Worm (Caenorhabditis elegans) whole organism, mixed stage, embryonic: ENCODE data around the gene F54F7.14.

Source experiments
- M03D4.4 ChIP-seq: sonication (generic microtip); optimal IDR thresholded peaks from 2 replicates; lab custom pipeline; 2017; ENCODE audit warnings: mild to moderate bottlenecking, missing genetic modification characterization, missing compliant biosample characterization
- bed-3 ChIP-seq: fragments of 200-800 bp; sonication (Bioruptor generic); optimal IDR thresholded peaks from 3 replicates; lab custom pipeline; 2018; ENCODE audit warnings: mild to moderate bottlenecking, missing genetic modification characterization, moderate library complexity, missing compliant biosample characterization
- blmp-1 ChIP-seq: fragments of 150-350 bp; optimal IDR thresholded peaks from 2 replicates; lab custom pipeline; 2014; ENCODE audit warnings: missing biosample characterization, missing genetic modification characterization
- ceh-39 ChIP-seq: fragments of 150-350 bp; optimal IDR thresholded peaks from 2 replicates; lab custom pipeline; 2014; ENCODE audit warnings: missing biosample characterization, missing genetic modification characterization
- ceh-43 ChIP-seq: fragments of 200-800 bp; sonication (Bioruptor generic); optimal IDR thresholded peaks from 2 replicates; lab custom pipeline; 2018; ENCODE audit warnings: mild to moderate bottlenecking, missing genetic modification characterization, moderate library complexity, missing compliant biosample characterization
- ces-1 ChIP-seq: fragments of 150-350 bp; optimal IDR thresholded peaks from 2 replicates; lab custom pipeline; 2014; ENCODE audit warnings: missing biosample characterization, missing genetic modification reagents, missing genetic modification characterization
- drap-1 ChIP-seq: fragments of 200-800 bp; sonication (Bioruptor generic); optimal IDR thresholded peaks from 3 replicates; lab custom pipeline; 2018; ENCODE audit warnings: mild to moderate bottlenecking, missing genetic modification characterization, missing compliant biosample characterization
- elt-1 ChIP-seq: sonication (generic microtip); optimal IDR thresholded peaks from 2 replicates; lab custom pipeline; 2017; ENCODE audit warnings: missing genetic modification characterization, mild to moderate bottlenecking, missing compliant biosample characterization, antibody characterized with exemption, moderate library complexity, borderline replicate concordance; ENCODE audit not compliant: insufficient read depth
- ham-2 ChIP-seq: fragments of 200-800 bp; sonication (Bioruptor generic); optimal IDR thresholded peaks from 2 replicates; lab custom pipeline; 2018; ENCODE audit warnings: mild to moderate bottlenecking, missing genetic modification characterization, missing compliant biosample characterization
- hlh-1 ChIP-seq: fragments of 150-350 bp; optimal IDR thresholded peaks from 2 replicates; lab custom pipeline; 2014; ENCODE audit warnings: missing biosample characterization, missing genetic modification reagents, missing genetic modification characterization
- lin-13 ChIP-seq: fragments of 150-350 bp; optimal IDR thresholded peaks from 2 replicates; lab custom pipeline; 2014; ENCODE audit warnings: missing biosample characterization, missing genetic modification characterization
- lin-32 ChIP-seq: fragments of 200-800 bp; sonication (Bioruptor generic); optimal IDR thresholded peaks from 2 replicates; lab custom pipeline; 2018; ENCODE audit warnings: mild to moderate bottlenecking, missing genetic modification characterization, missing compliant biosample characterization
- lsy-2 ChIP-seq: fragments of 150-350 bp; optimal IDR thresholded peaks from 2 replicates; lab custom pipeline; 2014; ENCODE audit warnings: missing biosample characterization, missing genetic modification characterization
- mab-5 ChIP-seq: fragments of 150-350 bp; optimal IDR thresholded peaks from 2 replicates; lab custom pipeline; 2014; ENCODE audit warnings: missing biosample characterization, missing genetic modification characterization
- mep-1 ChIP-seq: fragments of 150-350 bp; optimal IDR thresholded peaks from 2 replicates; lab custom pipeline; 2017; ENCODE audit warnings: missing biosample characterization, missing genetic modification reagents, missing genetic modification characterization, inconsistent platforms
- nhr-12 ChIP-seq: fragments of 150-350 bp; optimal IDR thresholded peaks from 2 replicates; lab custom pipeline; 2014; ENCODE audit warnings: missing biosample characterization, missing genetic modification characterization
- nhr-2 ChIP-seq: fragments of 150-350 bp; optimal IDR thresholded peaks from 2 replicates; lab custom pipeline; 2014; ENCODE audit warnings: missing biosample characterization, missing genetic modification characterization
- nhr-237 ChIP-seq: fragments of 150-350 bp; optimal IDR thresholded peaks from 2 replicates; lab custom pipeline; 2014; ENCODE audit warnings: missing biosample characterization, missing genetic modification characterization
- sem-2 ChIP-seq: fragments of 200-800 bp; sonication (Bioruptor generic); optimal IDR thresholded peaks from 2 replicates; lab custom pipeline; 2018; ENCODE audit warnings: mild to moderate bottlenecking, missing genetic modification characterization, missing compliant biosample characterization
- snpc-4 ChIP-seq: fragments of 150-350 bp; optimal IDR thresholded peaks from 2 replicates; lab custom pipeline; 2014; ENCODE audit warnings: missing biosample characterization, missing genetic modification characterization
- sptf-1 ChIP-seq: sonication (generic microtip); optimal IDR thresholded peaks from 2 replicates; lab custom pipeline; 2017; ENCODE audit warnings: mild to moderate bottlenecking, missing genetic modification characterization, moderate library complexity, missing compliant biosample characterization
- tbx-8 ChIP-seq: fragments of 200-800 bp; sonication (Bioruptor generic); optimal IDR thresholded peaks from 2 replicates; lab custom pipeline; 2018; ENCODE audit warnings: mild to moderate bottlenecking, missing genetic modification characterization, moderate library complexity, missing compliant biosample characterization
- zip-8 ChIP-seq: fragments of 150-350 bp; optimal IDR thresholded peaks from 2 replicates; lab custom pipeline; 2014; ENCODE audit warnings: missing biosample characterization, missing genetic modification characterization
- ztf-11 ChIP-seq: fragments of 150-350 bp; optimal IDR thresholded peaks from 2 replicates; lab custom pipeline; 2014; ENCODE audit warnings: missing biosample characterization, missing genetic modification characterization

Gene F54F7.14

ce11 chrX:11892328-11892727 lies 41.7 kb downstream of the F54F7.14 start, which contains the start of gene Y62H9A.8:
Gene Y62H9A.8 (minus strand): TSS chrX:11892428.
- no peak for TF ChIP-seq ceh-43 (GFP tag; lab: Kevin White, UChicago)
- no peak for TF ChIP-seq lin-32 (GFP tag; lab: Kevin White, UChicago)
- TF ChIP-seq bed-3 (GFP tag; lab: Kevin White, UChicago) = no peak
- TF ChIP-seq zip-8 = no peak
- no peak for TF ChIP-seq mep-1 (tag; lab: Kevin White, UChicago)
- TF ChIP-seq elt-1 (tag; lab: Kevin White, UChicago) = no peak

DNA sequence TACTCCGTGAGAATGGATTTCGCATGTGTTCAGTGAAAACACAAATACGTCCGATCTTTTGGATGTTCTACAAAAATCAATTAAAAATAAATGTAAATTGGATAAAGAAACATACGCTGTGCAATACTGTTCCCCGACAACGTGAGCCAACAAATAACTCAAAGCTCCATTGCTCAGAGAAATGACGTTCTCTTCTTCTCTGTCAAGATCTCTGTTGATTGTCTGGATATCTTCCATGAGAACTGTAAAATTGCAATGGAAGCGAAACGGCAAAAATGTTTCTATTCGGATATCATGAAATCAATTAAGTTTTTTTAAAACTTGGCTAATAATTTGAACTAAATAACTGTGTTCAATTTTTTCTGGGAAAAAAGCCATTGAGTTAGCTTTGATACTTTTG lies 46.0 kb downstream of the F54F7.14 start:
- TF ChIP-seq ztf-11 (no peak), nhr-237 (tag; lab: Kevin White, UChicago) (no peak), mep-1 (tag; lab: Kevin White, UChicago) (no peak), M03D4.4 (no peak), lin-13 (no peak)

DNA sequence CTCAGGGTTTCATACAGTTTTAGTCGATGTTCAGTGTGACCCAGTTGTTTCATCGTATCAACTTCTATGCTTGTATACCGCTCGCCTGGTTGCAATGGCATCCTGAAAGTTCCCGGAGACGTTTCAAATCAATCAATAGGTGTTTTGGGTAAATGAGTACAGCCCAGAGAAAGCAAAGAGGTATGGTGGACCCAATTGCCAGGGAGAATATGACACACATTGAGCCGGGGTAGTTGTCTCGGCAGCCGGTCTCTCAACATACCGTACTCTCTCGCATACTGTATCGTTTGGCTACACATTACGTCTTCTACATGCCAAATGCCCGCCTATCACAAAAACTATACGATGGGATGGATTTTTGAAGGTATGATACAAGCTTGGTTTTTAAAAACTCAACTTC lies 47.4 kb downstream of the F54F7.14 start, which contains the start of gene Y62H9A.9:
Gene Y62H9A.9 (minus strand): TSS at position 101 of the 400 bp plus-strand sequence.
- no peak for TF ChIP-seq lsy-2 (tag; lab: Kevin White, UChicago)
- no peak for TF ChIP-seq sptf-1 (tag; lab: Kevin White, UChicago)
- TF ChIP-seq drap-1 (GFP tag; lab: Kevin White, UChicago) = no peak
- TF ChIP-seq tbx-8 (GFP tag; lab: Kevin White, UChicago) = no peak
- TF ChIP-seq nhr-12 (tag; lab: Kevin White, UChicago) = no peak

- TF ChIP-seq hlh-1 (tag; lab: Kevin White, UChicago) (no peak), sem-2 (GFP tag; lab: Kevin White, UChicago) (no peak), snpc-4 (tag; lab: Kevin White, UChicago) (no peak), ham-2 (GFP tag; lab: Kevin White, UChicago) (no peak), mep-1 (tag; lab: Kevin White, UChicago) (peak; percentile 15), ceh-39 (tag; lab: Kevin White, UChicago) (no peak), drap-1 (GFP tag; lab: Kevin White, UChicago) (no peak), sptf-1 (tag; lab: Kevin White, UChicago) (no peak), ztf-11 (no peak), blmp-1 (no peak), nhr-2 (no peak), ces-1 (GFP tag; lab: Kevin White, UChicago) (peak; percentile 27), nhr-12 (tag; lab: Kevin White, UChicago) (no peak), ceh-43 (GFP tag; lab: Kevin White, UChicago) (no peak), M03D4.4 (no peak), mab-5 (tag; lab: Kevin White, UChicago) (no peak)
Observed at ce11 chrX:11899031-11899430, 48.4 kb downstream of the F54F7.14 start.
